Fruit fly (Drosophila melanogaster) whole organism, embryonic: ENCODE results near the gene rdog.

Experiments
- Abd-B ChIP-seq: fragments of 200-800 bp; sonication (Bioruptor generic); optimal IDR thresholded peaks from 2 replicates; lab custom pipeline; 2018; ENCODE audit warnings: missing biosample characterization, mild to moderate bottlenecking, missing genetic modification characterization, moderate library complexity
- CG10543 ChIP-seq: fragments of 200-800 bp; sonication (Bioruptor generic); optimal IDR thresholded peaks from 3 replicates; lab custom pipeline; 2017; ENCODE audit warnings: missing biosample characterization, mild to moderate bottlenecking, missing genetic modification characterization, moderate library complexity
- CG11398 ChIP-seq: fragments of 200-800 bp; sonication (Bioruptor generic); optimal IDR thresholded peaks from 2 replicates; lab custom pipeline; 2016; ENCODE audit warnings: missing biosample characterization, missing genetic modification characterization
- CG11456 ChIP-seq: fragments of 200-800 bp; sonication (Bioruptor generic); IDR thresholded peaks from 3 replicates; pipeline ENCODE4 v1.3.6; 2022; ENCODE audit warnings: missing biosample characterization, missing genetic modification characterization
- CG13287 ChIP-seq: fragments of 200-800 bp; sonication (Bioruptor generic); IDR thresholded peaks from 2 replicates; pipeline ENCODE4 v1.3.6; 2022; ENCODE audit warnings: missing biosample characterization, missing genetic modification characterization; ENCODE audit not compliant: partially characterized antibody
- CG14667 ChIP-seq: fragments of 200-800 bp; sonication (Bioruptor generic); IDR thresholded peaks from 2 replicates; pipeline ENCODE4 v1.3.6; 2022; ENCODE audit warnings: missing biosample characterization, missing genetic modification characterization
- CG16813 ChIP-seq: fragments of 200-800 bp; sonication (Bioruptor generic); IDR thresholded peaks from 3 replicates; pipeline ENCODE4 v1.3.6; 2022; ENCODE audit warnings: missing biosample characterization, missing genetic modification characterization; ENCODE audit not compliant: partially characterized antibody
- CG1792 ChIP-seq: fragments of 200-800 bp; sonication (Bioruptor generic); optimal IDR thresholded peaks from 2 replicates; lab custom pipeline; 2016; ENCODE audit warnings: missing biosample characterization, missing genetic modification characterization
- CG2199 ChIP-seq: fragments of 200-800 bp; sonication (Bioruptor generic); IDR thresholded peaks from 3 replicates; pipeline ENCODE4 v1.3.6; 2022; ENCODE audit warnings: missing biosample characterization, missing genetic modification characterization
- CG2889 ChIP-seq: fragments of 200-800 bp; sonication (Bioruptor generic); IDR thresholded peaks from 3 replicates; pipeline ENCODE4 v1.3.6; 2022; ENCODE audit warnings: missing biosample characterization, missing genetic modification characterization
- CG34224 ChIP-seq: fragments of 200-800 bp; sonication (Bioruptor generic); IDR thresholded peaks from 3 replicates; pipeline ENCODE4 v1.3.6; 2022; ENCODE audit warnings: missing biosample characterization, missing genetic modification characterization; ENCODE audit not compliant: partially characterized antibody
- CG4282 ChIP-seq: fragments of 200-800 bp; sonication (Bioruptor generic); optimal IDR thresholded peaks from 2 replicates; lab custom pipeline; 2016; ENCODE audit warnings: missing biosample characterization, missing genetic modification characterization
- CG4424 ChIP-seq: fragments of 200-800 bp; sonication (Bioruptor generic); optimal IDR thresholded peaks from 3 replicates; lab custom pipeline; 2016; ENCODE audit warnings: missing biosample characterization, missing genetic modification characterization
- CG6254 ChIP-seq: fragments of 200-800 bp; sonication (Bioruptor generic); optimal IDR thresholded peaks from 3 replicates; lab custom pipeline; 2017; ENCODE audit warnings: mild to moderate bottlenecking, missing biosample characterization, missing genetic modification reagents, missing genetic modification characterization
- CG6791 ChIP-seq: fragments of 200-800 bp; sonication (Bioruptor generic); IDR thresholded peaks from 3 replicates; pipeline ENCODE4 v1.3.6; 2022; ENCODE audit warnings: missing biosample characterization, missing genetic modification characterization; ENCODE audit not compliant: partially characterized antibody
- CG8089 ChIP-seq: fragments of 200-800 bp; sonication (Bioruptor generic); optimal IDR thresholded peaks from 3 replicates; lab custom pipeline; 2016; ENCODE audit warnings: missing biosample characterization, missing genetic modification characterization
- CG9437 ChIP-seq: fragments of 200-800 bp; sonication (Bioruptor generic); optimal IDR thresholded peaks from 2 replicates; lab custom pipeline; 2018; ENCODE audit warnings: missing biosample characterization, mild to moderate bottlenecking, missing genetic modification characterization
- CoRest ChIP-seq: fragments of 200-800 bp; sonication (Bioruptor generic); optimal IDR thresholded peaks from 3 replicates; lab custom pipeline; 2018; ENCODE audit warnings: missing biosample characterization, mild to moderate bottlenecking, missing genetic modification characterization, moderate library complexity
- D19A ChIP-seq: fragments of 200-800 bp; optimal IDR thresholded peaks from 3 replicates; lab custom pipeline; 2019; ENCODE audit warnings: missing biosample characterization, mild to moderate bottlenecking, missing genetic modification characterization, moderate library complexity
- Dek ChIP-seq: fragments of 200-800 bp; sonication (Bioruptor generic); optimal IDR thresholded peaks from 3 replicates; lab custom pipeline; 2019; ENCODE audit warnings: missing biosample characterization, mild to moderate bottlenecking, missing genetic modification characterization, moderate library complexity
- Dp ChIP-seq: fragments of 200-800 bp; sonication (Bioruptor generic); optimal IDR thresholded peaks from 2 replicates; lab custom pipeline; 2018; ENCODE audit warnings: missing biosample characterization, mild to moderate bottlenecking, missing genetic modification characterization, moderate library complexity
- E2f1 ChIP-seq: fragments of 200-800 bp; sonication (Bioruptor generic); IDR thresholded peaks from 2 replicates; pipeline ENCODE4 v1.3.6; 2022; ENCODE audit warnings: missing biosample characterization, missing genetic modification characterization
- Ets65A ChIP-seq: fragments of 200-800 bp; sonication (Bioruptor generic); peaks from one replicate; lab custom pipeline; 2016; ENCODE audit warnings: missing biosample characterization, missing genetic modification characterization
- Fer1 ChIP-seq: fragments of 200-800 bp; sonication (Bioruptor generic); optimal IDR thresholded peaks from 2 replicates; lab custom pipeline; 2017; ENCODE audit warnings: missing biosample characterization, mild to moderate bottlenecking, missing genetic modification characterization
- GATAe ChIP-seq: fragments of 200-800 bp; sonication (Bioruptor generic); conservative IDR thresholded peaks from 2 replicates; pipeline ENCODE4 v1.3.6; 2022; ENCODE audit warnings: missing biosample characterization, missing genetic modification characterization
- HmgD ChIP-seq: fragments of 200-800 bp; sonication (Bioruptor generic); optimal IDR thresholded peaks from 3 replicates; lab custom pipeline; 2016; ENCODE audit warnings: missing biosample characterization, missing genetic modification characterization
- Myb ChIP-seq: fragments of 200-800 bp; sonication (Bioruptor generic); optimal IDR thresholded peaks from 2 replicates; lab custom pipeline; 2016; ENCODE audit warnings: missing biosample characterization, missing genetic modification characterization
- NFAT ChIP-seq: fragments of 200-800 bp; sonication (Bioruptor generic); IDR thresholded peaks from 2 replicates; pipeline ENCODE4 v1.3.6; 2022; ENCODE audit warnings: missing biosample characterization, missing genetic modification characterization
- NfI ChIP-seq: fragments of 200-800 bp; sonication (Bioruptor generic); optimal IDR thresholded peaks from 3 replicates; lab custom pipeline; 2018; ENCODE audit warnings: missing biosample characterization, mild to moderate bottlenecking, missing genetic modification characterization, moderate library complexity
- Oli ChIP-seq: fragments of 200-800 bp; sonication (Bioruptor generic); optimal IDR thresholded peaks from 2 replicates; lab custom pipeline; 2018; ENCODE audit warnings: missing biosample characterization, mild to moderate bottlenecking, missing genetic modification characterization, moderate library complexity
- Rfx ChIP-seq: fragments of 200-800 bp; sonication (Bioruptor generic); IDR thresholded peaks from 2 replicates; pipeline ENCODE4 v1.3.6; 2022; ENCODE audit warnings: missing biosample characterization, missing genetic modification characterization
- Spps ChIP-seq: fragments of 200-800 bp; sonication (Bioruptor generic); optimal IDR thresholded peaks from 2 replicates; lab custom pipeline; 2018; ENCODE audit warnings: missing biosample characterization, mild to moderate bottlenecking, missing genetic modification characterization
- Trl ChIP-seq, 3 experiments: fragments of >200 bp in 2 of 3; fragments of 200-800 bp in 1 of 3; sonication (Bioruptor generic) in 1 of 3; optimal IDR thresholded peaks; 2 replicates in 1 of 3; 3 replicates in 2 of 3; lab custom pipeline; 2016 to 2017; ENCODE audit warnings: missing biosample characterization in 1 of 3, missing genetic modification characterization in 1 of 3
- ac ChIP-seq: fragments of 200-800 bp; sonication (Bioruptor generic); optimal IDR thresholded peaks from 3 replicates; lab custom pipeline; 2017; ENCODE audit warnings: missing biosample characterization, mild to moderate bottlenecking, missing genetic modification characterization
- aop ChIP-seq: fragments of 200-800 bp; sonication (Bioruptor generic); IDR thresholded peaks from 2 replicates; pipeline ENCODE4 v1.3.6; 2022; ENCODE audit warnings: missing biosample characterization, missing genetic modification characterization
- cad ChIP-seq: fragments of >200 bp; optimal IDR thresholded peaks from 2 replicates; lab custom pipeline; 2017; ENCODE audit warnings: missing biosample characterization, missing genetic modification characterization
- chn ChIP-seq: fragments of 200-800 bp; sonication (Bioruptor generic); optimal IDR thresholded peaks from 2 replicates; lab custom pipeline; 2016; ENCODE audit warnings: missing biosample characterization, missing genetic modification characterization
- croc ChIP-seq: fragments of 200-800 bp; sonication (Bioruptor generic); conservative IDR thresholded peaks from 3 replicates; pipeline ENCODE4 v1.3.6; 2022; ENCODE audit warnings: missing biosample characterization, missing genetic modification characterization
- dysf ChIP-seq: fragments of 200-800 bp; sonication (Bioruptor generic); IDR thresholded peaks from 3 replicates; pipeline ENCODE4 v1.3.6; 2022; ENCODE audit warnings: missing biosample characterization, missing genetic modification characterization
- hbn ChIP-seq: fragments of 200-800 bp; sonication (Bioruptor generic); IDR thresholded peaks from 2 replicates; pipeline ENCODE4 v1.3.6; 2022; ENCODE audit warnings: missing biosample characterization, missing genetic modification characterization; ENCODE audit not compliant: partially characterized antibody
- jigr1 ChIP-seq: fragments of 200-800 bp; sonication (Bioruptor generic); IDR thresholded peaks from 3 replicates; pipeline ENCODE4 v1.3.6; 2022; ENCODE audit warnings: missing biosample characterization, missing genetic modification characterization
- lmd ChIP-seq: fragments of 200-800 bp; sonication (Bioruptor generic); IDR thresholded peaks from 2 replicates; pipeline ENCODE4 v1.3.6; 2022; ENCODE audit warnings: missing biosample characterization, missing genetic modification characterization
- mam ChIP-seq: fragments of 200-800 bp; sonication (Bioruptor generic); optimal IDR thresholded peaks from 3 replicates; lab custom pipeline; 2016; ENCODE audit warnings: missing biosample characterization, missing genetic modification characterization
- nau ChIP-seq: fragments of 200-800 bp; sonication (Bioruptor generic); optimal IDR thresholded peaks from 3 replicates; lab custom pipeline; 2017; ENCODE audit warnings: missing biosample characterization, mild to moderate bottlenecking, missing genetic modification characterization, missing genetic modification reagents
- nerfin-1 ChIP-seq: fragments of 200-800 bp; sonication (Bioruptor generic); optimal IDR thresholded peaks from 3 replicates; lab custom pipeline; 2019; ENCODE audit warnings: missing biosample characterization, mild to moderate bottlenecking, missing genetic modification characterization, moderate library complexity
- ro ChIP-seq: fragments of 200-800 bp; sonication (Bioruptor generic); IDR thresholded peaks from 2 replicates; pipeline ENCODE4 v1.3.6; 2022; ENCODE audit warnings: missing biosample characterization, missing genetic modification characterization
- trh ChIP-seq: fragments of 200-800 bp; sonication (Bioruptor generic); optimal IDR thresholded peaks from 2 replicates; lab custom pipeline; 2016; ENCODE audit warnings: missing biosample characterization, missing genetic modification characterization
- tup ChIP-seq: fragments of 200-800 bp; sonication (Bioruptor generic); optimal IDR thresholded peaks from 2 replicates; lab custom pipeline; 2016; ENCODE audit warnings: missing biosample characterization, mild to moderate bottlenecking, missing genetic modification characterization, moderate library complexity
- unc-4 ChIP-seq: fragments of 200-800 bp; sonication (Bioruptor generic); IDR thresholded peaks from 2 replicates; pipeline ENCODE4 v1.3.6; 2022; ENCODE audit warnings: missing biosample characterization, missing genetic modification characterization; ENCODE audit not compliant: partially characterized antibody
- zf30C ChIP-seq: fragments of 200-800 bp; sonication (Bioruptor generic); optimal IDR thresholded peaks from 3 replicates; lab custom pipeline; 2018; ENCODE audit warnings: missing biosample characterization, mild to moderate bottlenecking, missing genetic modification characterization

Gene rdog

dm6 chr3R:29116167-29116725 is 41.7 kb upstream of the rdog start, which contains the start of gene Atg14 (continued):
- TF ChIP-seq Oli (tag; lab: Kevin White, UChicago) (no peak), nau (no peak), Abd-B (GFP tag; lab: Kevin White, UChicago) (peak; percentile 11), ro (GFP tag; lab: Robert Waterston, UW) (no peak), NFAT (GFP tag; lab: Robert Waterston, UW) (no peak), cad (no peak), mam (no peak), CG8089 (GFP tag; lab: Kevin White, UChicago) (no peak), croc (no peak), Rfx (GFP tag; lab: Robert Waterston, UW) (peak; percentile 41; the same call in 1 of the 2 replicates), CG10543 (no peak), CG6254 (GFP tag; lab: Kevin White, UChicago) (no peak), zf30C (GFP tag; lab: Kevin White, UChicago) (no peak), Dp (GFP tag; lab: Kevin White, UChicago) (peak; percentile 97), tup (GFP tag; lab: Kevin White, UChicago) (no peak), CG4424 (no peak), CG13287 (GFP tag; lab: Robert Waterston, UW) (peak; percentile 97), nerfin-1 (tag; lab: Kevin White, UChicago) (peak; percentile 10), CG2199 (no peak), D19A (tag; lab: Kevin White, UChicago) (no peak), dysf (no peak), ac (GFP tag; lab: Kevin White, UChicago) (no peak), CG6791 (GFP tag; lab: Robert Waterston, UW) (peak; percentile 95), jigr1 (no peak), trh (GFP tag; lab: Kevin White, UChicago) (no peak), GATAe (GFP tag; lab: Robert Waterston, UW) (no peak), chn (GFP tag; lab: Kevin White, UChicago) (no peak), CG1792 (GFP tag; lab: Kevin White, UChicago) (no peak), CG4282 (GFP tag; lab: Kevin White, UChicago) (no peak), lmd (GFP tag; lab: Robert Waterston, UW) (no peak; the same call in 1 of the 2 replicates), Trl (optimal IDR thresholded peaks at IDR 0.05; lab: Kevin White, UChicago) (no peak), Trl (GFP tag; optimal IDR thresholded peaks at IDR 0.05; lab: Kevin White, UChicago) (no peak), aop (no peak), Ets65A (GFP tag; lab: Kevin White, UChicago) (peak; percentile 35), CG11398 (GFP tag; lab: Kevin White, UChicago) (no peak), Fer1 (GFP tag; lab: Kevin White, UChicago) (peak; percentile 37), unc-4 (GFP tag; lab: Robert Waterston, UW) (peak; percentile 92), hbn (GFP tag; lab: Robert Waterston, UW) (peak; percentile 92), CG14667 (GFP tag; lab: Robert Waterston, UW) (no peak), NfI (peak; percentile 40), Myb (GFP tag; lab: Kevin White, UChicago) (peak; percentile 1), Spps (tag; lab: Kevin White, UChicago) (no peak), Dek (peak; percentile 8), CG34224 (GFP tag; lab: Robert Waterston, UW) (peak; percentile 99), CG11456 (no peak), CG9437 (no peak), E2f1 (GFP tag; lab: Robert Waterston, UW) (no peak), HmgD (GFP tag; lab: Kevin White, UChicago) (no peak), CG2889 (GFP tag; lab: Robert Waterston, UW) (no peak), CoRest (peak; percentile 34), CG16813 (GFP tag; lab: Robert Waterston, UW) (peak; percentile 90)
